Fruit fly (Drosophila melanogaster): Measurements from ENCODE around the gene mRpS31.

The mRpS31 gene

DNA sequence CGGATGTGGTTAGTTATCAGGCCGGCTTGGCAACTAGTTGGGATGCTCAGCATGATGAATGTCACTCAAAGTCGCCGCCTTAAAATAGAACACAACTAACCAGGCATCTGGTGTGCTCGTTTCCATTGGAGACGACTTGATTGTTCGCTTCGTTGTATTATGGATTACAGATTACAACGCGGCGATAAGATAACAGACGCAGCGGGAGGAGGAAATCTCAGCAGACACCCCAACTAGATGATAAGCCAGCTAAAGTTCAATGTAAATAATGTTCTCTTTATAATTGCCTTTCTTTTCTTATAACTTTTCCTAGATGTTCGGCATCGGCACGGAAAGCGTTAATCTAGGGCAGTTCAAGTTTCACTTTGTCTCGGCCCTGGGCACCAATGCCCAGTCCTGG, 36.3 kb upstream of the mRpS31 start:
- peak; percentile 5 for TF ChIP-seq bab1 (GFP tag; optimal IDR thresholded peaks at IDR 0.05)
- TF ChIP-seq pad (GFP tag; optimal IDR thresholded peaks at IDR 0.05), result no peak
- no peak for TF ChIP-seq CG5204 (GFP tag; optimal IDR thresholded peaks at IDR 0.05)
- peak; percentile 50 for TF ChIP-seq cic (GFP tag; optimal IDR thresholded peaks at IDR 0.05)
- no peak for TF ChIP-seq CG7045 (GFP tag; optimal IDR thresholded peaks at IDR 0.05)
- TF ChIP-seq Crg-1 (GFP tag; optimal IDR thresholded peaks at IDR 0.05), result no peak
- no peak for TF ChIP-seq Hr96 (GFP tag; optimal IDR thresholded peaks at IDR 0.05)
- no peak for TF ChIP-seq CG33017 (tag; optimal IDR thresholded peaks at IDR 0.05)
- no peak for TF ChIP-seq CG12768 (GFP tag; optimal IDR thresholded peaks at IDR 0.05)
- no peak for TF ChIP-seq Mnt (GFP tag; optimal IDR thresholded peaks at IDR 0.05)
- no peak for TF ChIP-seq CG11617 (GFP tag; optimal IDR thresholded peaks at IDR 0.05)
- no peak for TF ChIP-seq toe (GFP tag; optimal IDR thresholded peaks at IDR 0.05)

DNA sequence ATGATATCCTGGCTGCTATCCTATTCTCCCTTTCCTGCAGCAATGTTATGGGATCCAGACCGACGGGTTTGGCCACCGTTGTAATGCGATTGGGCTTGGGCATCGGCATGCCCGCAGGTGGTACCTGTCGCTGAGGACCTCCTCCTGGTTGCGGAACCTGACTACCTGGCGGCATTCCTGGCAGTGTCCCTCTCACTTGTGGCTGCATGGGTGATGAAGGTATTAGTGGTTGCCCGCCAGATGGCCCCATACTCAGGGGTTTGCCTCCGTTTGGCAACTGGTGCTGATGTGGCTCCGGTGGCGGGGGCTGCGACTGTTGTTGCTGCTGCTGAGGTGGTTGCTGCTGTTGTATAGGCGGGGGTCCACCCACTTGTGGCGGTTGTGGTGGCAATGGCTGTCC, 30.8 kb upstream of the mRpS31 start:
- TF ChIP-seq CG14711 (tag; optimal IDR thresholded peaks at IDR 0.05) (no peak), CG7101 (tag; optimal IDR thresholded peaks at IDR 0.05) (no peak), toe (GFP tag; optimal IDR thresholded peaks at IDR 0.05) (no peak), kay (GFP tag; ENCODE audit: borderline replicate concordance) (no peak), pad (GFP tag; optimal IDR thresholded peaks at IDR 0.05) (no peak), CG1620 (GFP tag; optimal IDR thresholded peaks at IDR 0.05) (no peak), CG12768 (GFP tag; optimal IDR thresholded peaks at IDR 0.05) (no peak), tj (GFP tag; optimal IDR thresholded peaks at IDR 0.05) (no peak), ovo (GFP tag; optimal IDR thresholded peaks at IDR 0.05) (no peak), CG7045 (GFP tag; optimal IDR thresholded peaks at IDR 0.05) (no peak), Crg-1 (GFP tag; optimal IDR thresholded peaks at IDR 0.05) (no peak)

DNA sequence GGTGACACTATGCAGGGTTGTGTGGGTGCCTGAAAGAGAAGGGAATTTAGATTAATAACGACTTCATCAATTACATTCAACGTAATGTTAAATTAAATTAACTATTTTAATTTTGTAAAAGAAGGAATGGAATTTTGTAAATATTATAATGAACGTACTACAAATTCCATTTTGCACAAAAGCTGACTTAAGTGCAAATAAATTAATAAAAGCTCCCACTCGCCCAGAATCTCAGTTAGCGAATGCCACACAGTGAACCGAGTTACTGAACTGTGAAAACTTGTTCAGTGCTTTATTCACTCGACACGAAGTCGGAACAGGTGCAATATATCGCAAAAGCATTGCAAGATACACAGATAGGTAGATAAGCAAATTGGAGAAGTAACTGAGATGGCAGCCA, 29.9 kb upstream of the mRpS31 start, which contains the start of gene CG17026:
Gene CG17026, plus strand, starts transcription at position 301 of the 400 bp plus-strand sequence.
- TF ChIP-seq bab1 (GFP tag; optimal IDR thresholded peaks at IDR 0.05) (no peak), CG7101 (tag; optimal IDR thresholded peaks at IDR 0.05) (no peak), CG11617 (GFP tag; optimal IDR thresholded peaks at IDR 0.05) (no peak), cic (GFP tag; optimal IDR thresholded peaks at IDR 0.05) (peak; percentile 43), Crg-1 (GFP tag; optimal IDR thresholded peaks at IDR 0.05) (no peak), Clk (GFP tag; optimal IDR thresholded peaks at IDR 0.05) (no peak)

DNA sequence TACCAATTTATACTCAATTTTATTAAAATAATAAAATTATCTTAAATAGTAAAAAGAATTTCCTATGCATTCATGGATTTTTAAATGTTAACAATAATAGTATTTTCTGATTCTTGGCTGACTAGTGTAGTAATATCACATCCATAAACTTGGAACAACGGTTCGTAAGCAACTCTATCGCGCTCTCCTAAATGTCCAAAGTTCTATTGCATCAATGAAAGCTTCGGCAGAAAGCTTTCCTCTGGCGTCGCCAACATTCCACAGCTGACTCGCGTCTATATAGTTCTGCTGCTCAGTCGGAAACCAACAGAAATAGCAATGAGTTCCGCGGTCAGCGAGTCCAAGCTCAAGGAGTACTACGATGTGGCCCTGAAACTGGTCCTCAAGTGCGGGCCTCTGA, 28.2 kb upstream of the mRpS31 start, which contains the start of gene CG17029:
Gene CG17029, plus strand, starts transcription at position 113 of the 400 bp plus-strand sequence.
- peak; percentile 88 for TF ChIP-seq CG14711 (tag; optimal IDR thresholded peaks at IDR 0.05)
- TF ChIP-seq CG33017 (tag; optimal IDR thresholded peaks at IDR 0.05), result peak; percentile 20
- no peak for TF ChIP-seq toe (GFP tag; optimal IDR thresholded peaks at IDR 0.05)
- TF ChIP-seq CG12768 (GFP tag; optimal IDR thresholded peaks at IDR 0.05), result peak; percentile 82
- TF ChIP-seq cnc (optimal IDR thresholded peaks at IDR 0.05), result no peak
- peak; percentile 16 for TF ChIP-seq pad (GFP tag; optimal IDR thresholded peaks at IDR 0.05)
- no peak for TF ChIP-seq Mnt (GFP tag; optimal IDR thresholded peaks at IDR 0.05)
- TF ChIP-seq cic (GFP tag; optimal IDR thresholded peaks at IDR 0.05), result peak; percentile 62
- peak; percentile 19 for TF ChIP-seq bab1 (GFP tag; optimal IDR thresholded peaks at IDR 0.05)

DNA sequence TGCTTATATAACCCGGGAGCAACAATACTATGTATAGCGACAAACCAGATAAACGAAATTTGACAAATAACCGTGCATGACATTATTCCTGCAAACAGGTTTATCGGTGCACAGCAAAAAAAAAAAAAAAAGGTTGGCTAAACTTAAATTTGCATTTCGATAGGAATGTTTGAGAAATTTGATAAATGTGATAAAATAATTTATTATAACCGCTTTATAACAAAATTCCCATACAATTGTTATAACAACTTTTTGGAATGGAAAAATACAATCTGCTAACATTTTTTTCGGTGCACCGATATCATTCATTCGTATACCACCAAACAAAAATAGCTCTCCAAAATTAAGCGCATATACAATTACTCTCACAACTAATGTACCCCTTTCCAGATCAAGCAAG, 27.4 kb upstream of the mRpS31 start:
- peak; percentile 33 for TF ChIP-seq bab1 (GFP tag; optimal IDR thresholded peaks at IDR 0.05)
- TF ChIP-seq Mnt (GFP tag; optimal IDR thresholded peaks at IDR 0.05), result no peak
- TF ChIP-seq pad (GFP tag; optimal IDR thresholded peaks at IDR 0.05), result no peak
- TF ChIP-seq CG7045 (GFP tag; optimal IDR thresholded peaks at IDR 0.05), result peak; percentile 8
- TF ChIP-seq CG12768 (GFP tag; optimal IDR thresholded peaks at IDR 0.05), result no peak
- TF ChIP-seq CG5204 (GFP tag; optimal IDR thresholded peaks at IDR 0.05), result peak; percentile 30
- peak; percentile 31 for TF ChIP-seq CG11617 (GFP tag; optimal IDR thresholded peaks at IDR 0.05)
- TF ChIP-seq CG14711 (tag; optimal IDR thresholded peaks at IDR 0.05), result peak; percentile 61
- TF ChIP-seq kay (GFP tag; ENCODE audit: borderline replicate concordance), result no peak
- TF ChIP-seq CG7101 (tag; optimal IDR thresholded peaks at IDR 0.05), result peak; percentile 24
- TF ChIP-seq CG33017 (tag; optimal IDR thresholded peaks at IDR 0.05), result peak; percentile 39

DNA sequence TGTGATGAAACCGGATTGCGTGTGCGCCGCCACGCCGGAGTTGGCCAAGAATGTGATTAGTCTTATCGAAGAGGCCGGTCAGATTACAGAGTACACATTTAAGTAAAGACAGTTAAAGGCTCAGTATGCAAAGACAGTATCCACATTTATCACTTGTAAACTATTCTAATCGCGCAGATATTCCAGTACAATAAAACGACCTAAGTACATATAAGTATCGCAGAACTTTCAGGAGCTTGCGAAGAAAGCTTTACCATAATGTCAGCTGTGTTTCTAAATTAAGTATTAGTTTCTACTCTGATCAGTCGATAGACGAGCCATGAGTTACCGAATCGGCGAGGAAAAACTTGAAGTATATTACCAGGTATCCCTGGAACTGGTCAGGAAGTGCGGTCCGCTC, 26.8 kb upstream of the mRpS31 start, which contains the start of gene CG17028:
Gene CG17028, plus strand, starts transcription at position 301 of the 400 bp plus-strand sequence.
- peak; percentile 24 for TF ChIP-seq CG33017 (tag; optimal IDR thresholded peaks at IDR 0.05)
- TF ChIP-seq CG12768 (GFP tag; optimal IDR thresholded peaks at IDR 0.05), result no peak

DNA sequence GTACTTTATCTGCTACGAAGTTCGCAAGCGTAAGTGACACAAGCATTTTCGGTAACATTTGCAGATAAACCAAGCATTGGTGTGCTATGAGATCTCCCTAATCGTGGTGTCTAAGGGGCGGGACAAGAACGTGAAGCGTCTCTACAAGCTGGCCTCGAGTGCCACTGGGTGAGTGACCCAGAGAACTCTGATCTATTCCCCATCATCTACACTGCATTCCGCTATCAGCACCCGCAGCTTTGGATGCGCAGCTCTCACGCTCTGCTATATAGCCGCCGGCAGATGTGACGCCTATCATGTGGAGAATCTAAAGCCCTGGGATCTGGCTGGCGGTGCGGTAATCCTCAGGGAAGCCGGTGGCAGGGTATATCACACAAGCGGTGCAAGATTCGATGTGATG, 25.8 kb upstream of the mRpS31 start:
- TF ChIP-seq Mnt (GFP tag; optimal IDR thresholded peaks at IDR 0.05), result no peak
- TF ChIP-seq CG5204 (GFP tag; optimal IDR thresholded peaks at IDR 0.05), result no peak
- no peak for TF ChIP-seq pad (GFP tag; optimal IDR thresholded peaks at IDR 0.05)
- TF ChIP-seq CG14711 (tag; optimal IDR thresholded peaks at IDR 0.05), result no peak
- no peak for TF ChIP-seq ovo (GFP tag; optimal IDR thresholded peaks at IDR 0.05)
- no peak for TF ChIP-seq CG12768 (GFP tag; optimal IDR thresholded peaks at IDR 0.05)
- TF ChIP-seq Hr96 (GFP tag; optimal IDR thresholded peaks at IDR 0.05), result no peak
- TF ChIP-seq CG7101 (tag; optimal IDR thresholded peaks at IDR 0.05), result no peak
- TF ChIP-seq CG7045 (GFP tag; optimal IDR thresholded peaks at IDR 0.05), result no peak
- TF ChIP-seq tj (GFP tag; optimal IDR thresholded peaks at IDR 0.05), result no peak
- TF ChIP-seq CG1620 (GFP tag; optimal IDR thresholded peaks at IDR 0.05), result no peak
- no peak for TF ChIP-seq Crg-1 (GFP tag; optimal IDR thresholded peaks at IDR 0.05)
- no peak for TF ChIP-seq CG11617 (GFP tag; optimal IDR thresholded peaks at IDR 0.05)

Measured in whole organism, adult.